Fruit fly (Drosophila melanogaster) whole organism, prepupa: Measurements from ENCODE around the gene GstD2.

ENCODE experiments used
- Blimp-1 ChIP-seq: fragments of 200-800 bp; sonication (Bioruptor generic); optimal IDR thresholded peaks from 3 replicates; lab custom pipeline; 2017; ENCODE audit warnings: missing biosample characterization, missing genetic modification characterization, mild to moderate bottlenecking, moderate library complexity, missing genetic modification reagents
- CG16779 ChIP-seq: fragments of 200-800 bp; sonication (Bioruptor generic); optimal IDR thresholded peaks from 3 replicates; lab custom pipeline; 2017; ENCODE audit warnings: missing biosample characterization, mild to moderate bottlenecking, missing genetic modification characterization
- CG6163 ChIP-seq: fragments of 200-800 bp; sonication (Bioruptor generic); IDR thresholded peaks from 3 replicates; pipeline ENCODE4 v1.3.6; 2022; ENCODE audit warnings: missing biosample characterization, missing genetic modification characterization
- CG6276 ChIP-seq: fragments of 200-800 bp; sonication (Bioruptor generic); optimal IDR thresholded peaks from 2 replicates; lab custom pipeline; 2017; ENCODE audit warnings: missing biosample characterization, mild to moderate bottlenecking, missing genetic modification characterization
- CG7368 ChIP-seq: fragments of 200-800 bp; sonication (Bioruptor generic); optimal IDR thresholded peaks from 3 replicates; lab custom pipeline; 2016; ENCODE audit warnings: missing biosample characterization, missing genetic modification characterization
- CG8632 ChIP-seq: fragments of 200-800 bp; sonication (Bioruptor generic); optimal IDR thresholded peaks from 3 replicates; lab custom pipeline; 2016; ENCODE audit warnings: missing biosample characterization, missing genetic modification characterization
- Hr39 ChIP-seq: fragments of 200-800 bp; sonication (Bioruptor generic); optimal IDR thresholded peaks from 2 replicates; lab custom pipeline; 2016; ENCODE audit warnings: missing biosample characterization, missing genetic modification characterization
- OdsH ChIP-seq: fragments of 200-800 bp; sonication (Bioruptor generic); optimal IDR thresholded peaks from 3 replicates; lab custom pipeline; 2016; ENCODE audit warnings: missing biosample characterization, missing genetic modification characterization
- achi ChIP-seq: fragments of 200-800 bp; sonication (Bioruptor generic); optimal IDR thresholded peaks from 3 replicates; lab custom pipeline; 2016; ENCODE audit warnings: missing biosample characterization, missing genetic modification characterization
- acj6 ChIP-seq: fragments of 200-800 bp; sonication (Bioruptor generic); optimal IDR thresholded peaks from 3 replicates; lab custom pipeline; 2016; ENCODE audit warnings: missing biosample characterization, missing genetic modification characterization
- dac ChIP-seq: fragments of 200-800 bp; sonication (Bioruptor generic); optimal IDR thresholded peaks from 2 replicates; lab custom pipeline; 2017; ENCODE audit warnings: missing biosample characterization, mild to moderate bottlenecking, missing genetic modification characterization
- esn ChIP-seq: fragments of 200-800 bp; sonication (Bioruptor generic); optimal IDR thresholded peaks from 2 replicates; lab custom pipeline; 2016; ENCODE audit warnings: missing biosample characterization, mild to moderate bottlenecking, missing genetic modification characterization, moderate library complexity
- lz ChIP-seq: fragments of 200-800 bp; sonication (Bioruptor generic); optimal IDR thresholded peaks from 3 replicates; lab custom pipeline; 2016; ENCODE audit warnings: missing biosample characterization, missing genetic modification characterization
- vri ChIP-seq: fragments of 200-800 bp; sonication (Bioruptor generic); optimal IDR thresholded peaks from 3 replicates; lab custom pipeline; 2016; ENCODE audit warnings: missing biosample characterization, mild to moderate bottlenecking, missing genetic modification characterization

DNA sequence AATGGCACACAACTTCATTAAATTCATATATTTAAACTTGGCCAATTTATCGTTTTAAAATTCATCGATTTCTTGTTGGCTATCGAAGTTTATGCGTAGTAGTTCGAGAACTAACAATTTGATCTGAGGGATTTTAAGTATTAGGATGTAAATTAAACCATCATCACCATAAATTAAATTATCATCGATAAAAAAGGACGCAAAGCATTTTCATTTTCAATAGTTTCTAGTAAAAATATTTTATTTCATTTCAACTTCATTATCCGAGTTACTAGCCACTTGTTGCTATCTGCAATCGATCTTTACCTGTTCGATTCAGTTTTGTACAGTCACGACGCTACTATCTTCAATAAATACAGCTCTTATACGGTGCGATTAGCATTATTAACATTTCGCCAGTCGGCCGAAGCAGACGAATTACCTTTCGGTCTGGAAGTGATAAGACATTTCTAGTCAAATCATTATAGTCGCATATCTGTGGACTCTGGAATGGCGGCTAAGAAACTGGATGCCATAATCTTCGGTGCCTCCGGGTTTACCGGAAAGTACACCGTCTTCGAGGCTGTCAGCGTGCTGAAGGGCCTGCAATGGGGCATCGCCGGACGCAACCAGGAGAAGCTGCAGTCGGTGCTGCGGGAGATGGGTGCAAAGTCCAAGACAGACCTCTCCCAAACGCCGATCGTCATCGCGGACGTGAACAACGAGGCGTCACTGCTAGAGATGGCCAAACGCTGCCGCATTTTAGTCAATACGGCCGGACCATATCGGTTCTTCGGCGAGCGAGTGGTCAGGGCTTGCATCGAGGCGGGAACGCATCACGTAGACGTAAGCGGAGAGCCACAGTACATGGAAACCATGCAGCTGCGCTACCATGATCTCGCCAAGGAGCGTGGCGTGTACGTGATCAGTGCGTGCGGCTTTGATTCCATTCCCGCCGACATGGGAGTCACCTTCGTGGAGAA is 34.7 kb downstream of the GstD2 start, which contains the start of gene CG5167:
- TF ChIP-seq CG8632 (GFP tag; lab: Kevin White, UChicago) (peak; percentile 20), lz (GFP tag; lab: Kevin White, UChicago) (peak; percentile 58), vri (GFP tag; lab: Kevin White, UChicago) (peak; percentile 16), OdsH (GFP tag; lab: Kevin White, UChicago) (no peak), CG7368 (no peak), CG6163 (peak; percentile 15; the same call in 1 of the 3 replicates), esn (peak; percentile 63), CG6276 (GFP tag; lab: Kevin White, UChicago) (peak; percentile 92), Blimp-1 (GFP tag; lab: Kevin White, UChicago) (no peak), CG16779 (tag; lab: Kevin White, UChicago) (peak; percentile 87), Hr39 (GFP tag; lab: Kevin White, UChicago) (peak; percentile 28), dac (no peak), acj6 (GFP tag; lab: Kevin White, UChicago) (no peak), achi (peak; percentile 32)
